Fruit fly (Drosophila melanogaster) whole organism, embryonic: ENCODE measurements around the gene DCTN1-p150.
A peak's percentile ranks its signal among the peaks of the same experiment; 100 is the strongest.

Source experiments
- Bdp1 ChIP-seq: fragments of 200-800 bp; sonication (Bioruptor generic); optimal IDR thresholded peaks from 3 replicates; lab custom pipeline; 2016; ENCODE audit warnings: missing biosample characterization, missing genetic modification characterization
- Blimp-1 ChIP-seq: fragments of 200-800 bp; sonication (Bioruptor generic); optimal IDR thresholded peaks from 3 replicates; lab custom pipeline; 2018; ENCODE audit warnings: missing biosample characterization, missing genetic modification characterization, mild to moderate bottlenecking, moderate library complexity, missing genetic modification reagents
- C15 ChIP-seq: fragments of 200-800 bp; sonication (Bioruptor generic); IDR thresholded peaks from 3 replicates; pipeline ENCODE4 v1.3.6; 2022; ENCODE audit warnings: missing biosample characterization, missing genetic modification characterization
- CG10209 ChIP-seq: fragments of 200-800 bp; sonication (Bioruptor generic); optimal IDR thresholded peaks from 3 replicates; lab custom pipeline; 2017; ENCODE audit warnings: missing biosample characterization, mild to moderate bottlenecking, missing genetic modification characterization, missing genetic modification reagents
- CG10543 ChIP-seq: fragments of 200-800 bp; sonication (Bioruptor generic); optimal IDR thresholded peaks from 3 replicates; lab custom pipeline; 2017; ENCODE audit warnings: missing biosample characterization, mild to moderate bottlenecking, missing genetic modification characterization, moderate library complexity
- CG10979 ChIP-seq: fragments of 200-800 bp; sonication (Bioruptor generic); optimal IDR thresholded peaks from 2 replicates; lab custom pipeline; 2018; ENCODE audit warnings: missing biosample characterization, mild to moderate bottlenecking, missing genetic modification characterization, moderate library complexity
- CG12659 ChIP-seq: fragments of 200-800 bp; sonication (Bioruptor generic); optimal IDR thresholded peaks from 3 replicates; lab custom pipeline; 2017; ENCODE audit warnings: mild to moderate bottlenecking, missing biosample characterization, missing genetic modification reagents, missing genetic modification characterization
- CG12769 ChIP-seq: fragments of 200-800 bp; sonication (Bioruptor generic); optimal IDR thresholded peaks from 2 replicates; lab custom pipeline; 2019; ENCODE audit warnings: missing biosample characterization, mild to moderate bottlenecking, missing genetic modification characterization, moderate library complexity
- CG13296 ChIP-seq: fragments of 200-800 bp; sonication (Bioruptor generic); optimal IDR thresholded peaks from 3 replicates; lab custom pipeline; 2018; ENCODE audit warnings: missing biosample characterization, mild to moderate bottlenecking, missing genetic modification characterization
- CG15011 ChIP-seq: fragments of 200-800 bp; sonication (Bioruptor generic); optimal IDR thresholded peaks from 3 replicates; lab custom pipeline; 2018; ENCODE audit warnings: missing biosample characterization, mild to moderate bottlenecking, missing genetic modification characterization
- CG15269 ChIP-seq: fragments of 200-800 bp; sonication (Bioruptor generic); optimal IDR thresholded peaks from 2 replicates; lab custom pipeline; 2018; ENCODE audit warnings: missing biosample characterization, mild to moderate bottlenecking, missing genetic modification characterization, moderate library complexity
- CG15514 ChIP-seq: fragments of 200-800 bp; sonication (Bioruptor generic); optimal IDR thresholded peaks from 3 replicates; lab custom pipeline; 2017; ENCODE audit warnings: missing biosample characterization, missing genetic modification characterization, mild to moderate bottlenecking, moderate library complexity, missing genetic modification reagents
- CG17359 ChIP-seq: fragments of 200-800 bp; sonication (Bioruptor generic); optimal IDR thresholded peaks from 3 replicates; lab custom pipeline; 2018; ENCODE audit warnings: missing biosample characterization, mild to moderate bottlenecking, missing genetic modification characterization, moderate library complexity
- CG17568 ChIP-seq: fragments of 200-800 bp; sonication (Bioruptor generic); optimal IDR thresholded peaks from 2 replicates; lab custom pipeline; 2018; ENCODE audit warnings: missing biosample characterization, mild to moderate bottlenecking, missing genetic modification characterization, moderate library complexity
- CG18599 ChIP-seq: fragments of 200-800 bp; sonication (Bioruptor generic); optimal IDR thresholded peaks from 3 replicates; lab custom pipeline; 2017; ENCODE audit warnings: missing biosample characterization, missing genetic modification characterization, mild to moderate bottlenecking, moderate library complexity, missing genetic modification reagents
- CG2116 ChIP-seq: fragments of 200-800 bp; sonication (Bioruptor generic); optimal IDR thresholded peaks from 3 replicates; lab custom pipeline; 2018; ENCODE audit warnings: missing biosample characterization, mild to moderate bottlenecking, missing genetic modification characterization
- CG2120 ChIP-seq: fragments of 200-800 bp; sonication (Bioruptor generic); optimal IDR thresholded peaks from 3 replicates; lab custom pipeline; 2016; ENCODE audit warnings: missing biosample characterization, missing genetic modification characterization
- CG3281 ChIP-seq: fragments of 200-800 bp; sonication (Bioruptor generic); optimal IDR thresholded peaks from 3 replicates; lab custom pipeline; 2017; ENCODE audit warnings: missing biosample characterization, mild to moderate bottlenecking, missing genetic modification characterization
- CG34376 ChIP-seq: fragments of 200-800 bp; sonication (Bioruptor generic); optimal IDR thresholded peaks from 2 replicates; lab custom pipeline; 2018; ENCODE audit warnings: missing biosample characterization, mild to moderate bottlenecking, missing genetic modification characterization
- CG8089 ChIP-seq: fragments of 200-800 bp; sonication (Bioruptor generic); optimal IDR thresholded peaks from 3 replicates; lab custom pipeline; 2016; ENCODE audit warnings: missing biosample characterization, missing genetic modification characterization
- CG8290 ChIP-seq, 3 experiments: fragments of 200-800 bp; sonication (Bioruptor generic); optimal IDR thresholded peaks; 2 replicates each; lab custom pipeline; 2016 to 2019; ENCODE audit warnings: missing biosample characterization in 3 of 3, missing genetic modification characterization in 3 of 3, mild to moderate bottlenecking in 2 of 3, moderate library complexity in 1 of 3
- Dp ChIP-seq: fragments of 200-800 bp; sonication (Bioruptor generic); optimal IDR thresholded peaks from 2 replicates; lab custom pipeline; 2018; ENCODE audit warnings: missing biosample characterization, mild to moderate bottlenecking, missing genetic modification characterization, moderate library complexity
- Ets65A ChIP-seq: fragments of 200-800 bp; sonication (Bioruptor generic); peaks from one replicate; lab custom pipeline; 2016; ENCODE audit warnings: missing biosample characterization, missing genetic modification characterization
- Hmr ChIP-seq: fragments of 200-800 bp; sonication (Bioruptor generic); optimal IDR thresholded peaks from 3 replicates; lab custom pipeline; 2017; ENCODE audit warnings: mild to moderate bottlenecking, missing biosample characterization, missing genetic modification reagents, missing genetic modification characterization
- Oaz ChIP-seq: fragments of 200-800 bp; sonication (Bioruptor generic); IDR thresholded peaks from 2 replicates; pipeline ENCODE4 v1.3.6; 2022; ENCODE audit warnings: missing biosample characterization, missing genetic modification characterization
- Opbp ChIP-seq: fragments of 200-800 bp; sonication (Bioruptor generic); IDR thresholded peaks from 3 replicates; pipeline ENCODE4 v1.3.6; 2022; ENCODE audit warnings: missing biosample characterization, missing genetic modification characterization; ENCODE audit not compliant: partially characterized antibody
- Rfx ChIP-seq: fragments of 200-800 bp; sonication (Bioruptor generic); IDR thresholded peaks from 2 replicates; pipeline ENCODE4 v1.3.6; 2022; ENCODE audit warnings: missing biosample characterization, missing genetic modification characterization
- Side ChIP-seq: fragments of 200-800 bp; sonication (Bioruptor generic); optimal IDR thresholded peaks from 2 replicates; lab custom pipeline; 2016; ENCODE audit warnings: missing biosample characterization, missing genetic modification characterization
- Sry-β ChIP-seq: fragments of 200-800 bp; sonication (Bioruptor generic); optimal IDR thresholded peaks from 2 replicates; lab custom pipeline; 2018; ENCODE audit warnings: missing biosample characterization, mild to moderate bottlenecking, missing genetic modification characterization, moderate library complexity
- abd-A ChIP-seq: fragments of 200-800 bp; sonication (Bioruptor generic); optimal IDR thresholded peaks from 3 replicates; lab custom pipeline; 2019; ENCODE audit warnings: missing biosample characterization, mild to moderate bottlenecking, missing genetic modification characterization, moderate library complexity
- al ChIP-seq: fragments of 200-800 bp; sonication (Bioruptor generic); IDR thresholded peaks from 2 replicates; pipeline ENCODE4 v1.3.6; 2022; ENCODE audit warnings: missing biosample characterization, missing genetic modification characterization
- amos ChIP-seq: fragments of 200-800 bp; sonication (Bioruptor generic); IDR thresholded peaks from 2 replicates; pipeline ENCODE4 v1.3.6; 2022; ENCODE audit warnings: missing biosample characterization, missing genetic modification characterization; ENCODE audit not compliant: partially characterized antibody
- aop ChIP-seq: fragments of 200-800 bp; sonication (Bioruptor generic); IDR thresholded peaks from 2 replicates; pipeline ENCODE4 v1.3.6; 2022; ENCODE audit warnings: missing biosample characterization, missing genetic modification characterization
- bab2 ChIP-seq: fragments of 200-800 bp; sonication (Bioruptor generic); optimal IDR thresholded peaks from 2 replicates; lab custom pipeline; 2016; ENCODE audit warnings: missing biosample characterization, missing genetic modification characterization
- caup ChIP-seq: fragments of 200-800 bp; sonication (Bioruptor generic); optimal IDR thresholded peaks from 3 replicates; lab custom pipeline; 2017; ENCODE audit warnings: missing biosample characterization, mild to moderate bottlenecking, missing genetic modification characterization, moderate library complexity; ENCODE audit not compliant: severe bottlenecking
- corto ChIP-seq: fragments of 200-800 bp; sonication (Bioruptor generic); optimal IDR thresholded peaks from 2 replicates; lab custom pipeline; 2016; ENCODE audit warnings: missing biosample characterization, mild to moderate bottlenecking, missing genetic modification characterization, moderate library complexity
- fd3F ChIP-seq: fragments of 200-800 bp; sonication (Bioruptor generic); optimal IDR thresholded peaks from 2 replicates; lab custom pipeline; 2018; ENCODE audit warnings: missing biosample characterization, mild to moderate bottlenecking, missing genetic modification characterization, moderate library complexity
- fd64A ChIP-seq: fragments of 200-800 bp; sonication (Bioruptor generic); optimal IDR thresholded peaks from 3 replicates; lab custom pipeline; 2018; ENCODE audit warnings: missing biosample characterization, mild to moderate bottlenecking, missing genetic modification characterization
- grn ChIP-seq: fragments of 200-800 bp; sonication (Bioruptor generic); optimal IDR thresholded peaks from 3 replicates; lab custom pipeline; 2017; ENCODE audit warnings: missing biosample characterization, missing genetic modification characterization
- gro ChIP-seq: fragments of 200-800 bp; sonication (Bioruptor generic); optimal IDR thresholded peaks from 2 replicates; lab custom pipeline; 2016; ENCODE audit warnings: missing biosample characterization, missing genetic modification characterization
- lmd ChIP-seq: fragments of 200-800 bp; sonication (Bioruptor generic); IDR thresholded peaks from 2 replicates; pipeline ENCODE4 v1.3.6; 2022; ENCODE audit warnings: missing biosample characterization, missing genetic modification characterization
- nau ChIP-seq: fragments of 200-800 bp; sonication (Bioruptor generic); optimal IDR thresholded peaks from 3 replicates; lab custom pipeline; 2017; ENCODE audit warnings: missing biosample characterization, mild to moderate bottlenecking, missing genetic modification characterization, missing genetic modification reagents
- otp ChIP-seq: fragments of 200-800 bp; sonication (Bioruptor generic); IDR thresholded peaks from 3 replicates; pipeline ENCODE4, ENCODE4 v1.3.6; 2022; ENCODE audit warnings: missing biosample characterization, missing genetic modification characterization
- sd ChIP-seq: fragments of 200-800 bp; sonication (Bioruptor generic); optimal IDR thresholded peaks from 3 replicates; lab custom pipeline; 2018; ENCODE audit warnings: missing biosample characterization, mild to moderate bottlenecking, missing genetic modification characterization, moderate library complexity
- so ChIP-seq: fragments of 200-800 bp; sonication (Bioruptor generic); IDR thresholded peaks from 3 replicates; pipeline ENCODE4 v1.3.6; 2022; ENCODE audit warnings: missing biosample characterization, missing genetic modification characterization
- sob ChIP-seq: fragments of 200-800 bp; sonication (Bioruptor generic); IDR thresholded peaks from 2 replicates; pipeline ENCODE4 v1.3.6; 2022; ENCODE audit warnings: missing biosample characterization, missing genetic modification characterization
- tgo ChIP-seq: fragments of 200-800 bp; sonication (Bioruptor generic); IDR thresholded peaks from 3 replicates; pipeline ENCODE4 v1.3.6; 2022; ENCODE audit warnings: missing biosample characterization, missing genetic modification characterization
- tio ChIP-seq: fragments of 200-800 bp; sonication (Bioruptor generic); optimal IDR thresholded peaks from 2 replicates; lab custom pipeline; 2017; ENCODE audit warnings: missing biosample characterization, missing genetic modification characterization, inconsistent platforms
- zen ChIP-seq: fragments of 200-800 bp; sonication (Bioruptor generic); optimal IDR thresholded peaks from 3 replicates; lab custom pipeline; 2018; ENCODE audit warnings: missing biosample characterization, mild to moderate bottlenecking, missing genetic modification characterization, moderate library complexity

The DCTN1-p150 gene

DNA sequence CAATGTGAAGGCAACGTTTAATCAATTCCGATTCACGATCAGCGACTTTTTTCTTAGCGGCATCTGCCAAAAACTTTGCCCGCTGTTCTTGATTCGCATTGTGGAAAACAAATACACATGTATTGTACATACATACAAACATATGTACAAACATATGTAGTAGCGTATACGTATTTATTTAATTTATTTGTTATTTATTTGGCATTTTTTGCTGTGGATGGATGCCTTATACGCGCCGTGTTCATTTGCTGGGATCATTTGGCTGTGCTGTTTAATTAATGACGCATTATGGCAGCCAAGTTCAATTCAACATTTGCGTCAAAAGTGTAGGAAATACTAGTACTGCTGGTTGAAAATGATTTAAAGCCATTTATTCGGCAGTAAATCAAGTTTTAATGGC is 16.4 kb upstream of the DCTN1-p150 start (continued):
- no peak for TF ChIP-seq CG8290 (GFP tag; optimal IDR thresholded peaks at IDR 0.05; lab: Kevin White, UChicago)
- peak in 1 of 2 experiments; percentile 60 for TF ChIP-seq CG8290 (tag; optimal IDR thresholded peaks at IDR 0.05; lab: Kevin White, UChicago)
- TF ChIP-seq amos (GFP tag; lab: Robert Waterston, UW), result no peak
- TF ChIP-seq Oaz (GFP tag; lab: Robert Waterston, UW), result no peak
- TF ChIP-seq fd3F (GFP tag; lab: Kevin White, UChicago), result peak; percentile 33
- no peak for TF ChIP-seq corto (GFP tag; lab: Kevin White, UChicago)
- peak; percentile 36 for TF ChIP-seq CG2120 (GFP tag; lab: Kevin White, UChicago)
- TF ChIP-seq tio (GFP tag; lab: Kevin White, UChicago), result no peak
- TF ChIP-seq CG15011 (GFP tag; lab: Kevin White, UChicago), result no peak
- no peak for TF ChIP-seq otp (GFP tag; lab: Robert Waterston, UW)
- no peak for TF ChIP-seq Opbp (GFP tag; lab: Robert Waterston, UW)
- TF ChIP-seq Side (GFP tag; lab: Kevin White, UChicago), result no peak
- TF ChIP-seq Blimp-1 (GFP tag; lab: Kevin White, UChicago), result no peak
- TF ChIP-seq grn (GFP tag; lab: Kevin White, UChicago), result no peak
- TF ChIP-seq CG15269, result peak; percentile 11
- TF ChIP-seq CG10979 (tag; lab: Kevin White, UChicago), result no peak
- TF ChIP-seq CG2116, result no peak
- TF ChIP-seq CG12769 (tag; lab: Kevin White, UChicago), result peak; percentile 56
- TF ChIP-seq lmd, result no peak
- TF ChIP-seq aop, result no peak
- TF ChIP-seq abd-A (tag; lab: Kevin White, UChicago), result peak; percentile 49
- peak; percentile 39 for TF ChIP-seq CG34376 (GFP tag; lab: Kevin White, UChicago)
- peak; percentile 60 for TF ChIP-seq Hmr (GFP tag; lab: Kevin White, UChicago)
- no peak for TF ChIP-seq CG17359
- peak; percentile 58 for TF ChIP-seq CG15514
- peak; percentile 11 for TF ChIP-seq gro (GFP tag; lab: Kevin White, UChicago)
- peak; percentile 7 for TF ChIP-seq Bdp1 (GFP tag; lab: Kevin White, UChicago)
- peak; percentile 73 for TF ChIP-seq sob (GFP tag; lab: Robert Waterston, UW)
- peak; percentile 54 for TF ChIP-seq CG13296 (GFP tag; lab: Kevin White, UChicago)
- TF ChIP-seq fd64A, result no peak
- peak; percentile 67; the same call in 1 of the 2 replicates for TF ChIP-seq Rfx (GFP tag; lab: Robert Waterston, UW)
- no peak for TF ChIP-seq C15
- TF ChIP-seq Sry-β, result no peak
- peak; percentile 25 for TF ChIP-seq CG10209 (GFP tag; lab: Kevin White, UChicago)
- TF ChIP-seq CG3281, result peak; percentile 64
- peak; percentile 75 for TF ChIP-seq CG18599
- TF ChIP-seq CG12659, result peak; percentile 33
- TF ChIP-seq caup (GFP tag; lab: Kevin White, UChicago), result peak; percentile 65
- peak; percentile 13; the same call in 1 of the 3 replicates for TF ChIP-seq tgo (GFP tag; lab: Robert Waterston, UW)
- TF ChIP-seq Dp (GFP tag; lab: Kevin White, UChicago), result no peak
- peak; percentile 61 for TF ChIP-seq sd (tag; lab: Kevin White, UChicago)
- peak; percentile 33 for TF ChIP-seq CG17568 (GFP tag; lab: Kevin White, UChicago)
- no peak for TF ChIP-seq bab2 (GFP tag; lab: Kevin White, UChicago)
- peak; percentile 18 for TF ChIP-seq nau
- TF ChIP-seq so (GFP tag; lab: Robert Waterston, UW), result no peak
- no peak for TF ChIP-seq zen (tag; lab: Kevin White, UChicago)
- TF ChIP-seq Ets65A (GFP tag; lab: Kevin White, UChicago), result peak; percentile 72
- TF ChIP-seq CG10543 (GFP tag; lab: Kevin White, UChicago), result peak; percentile 58
- no peak for TF ChIP-seq al (GFP tag; lab: Robert Waterston, UW)
- TF ChIP-seq CG8089 (GFP tag; lab: Kevin White, UChicago), result no peak
